Fruit fly (Drosophila melanogaster): ENCODE data around the gene CG34007.

CG34007 gene

DNA sequence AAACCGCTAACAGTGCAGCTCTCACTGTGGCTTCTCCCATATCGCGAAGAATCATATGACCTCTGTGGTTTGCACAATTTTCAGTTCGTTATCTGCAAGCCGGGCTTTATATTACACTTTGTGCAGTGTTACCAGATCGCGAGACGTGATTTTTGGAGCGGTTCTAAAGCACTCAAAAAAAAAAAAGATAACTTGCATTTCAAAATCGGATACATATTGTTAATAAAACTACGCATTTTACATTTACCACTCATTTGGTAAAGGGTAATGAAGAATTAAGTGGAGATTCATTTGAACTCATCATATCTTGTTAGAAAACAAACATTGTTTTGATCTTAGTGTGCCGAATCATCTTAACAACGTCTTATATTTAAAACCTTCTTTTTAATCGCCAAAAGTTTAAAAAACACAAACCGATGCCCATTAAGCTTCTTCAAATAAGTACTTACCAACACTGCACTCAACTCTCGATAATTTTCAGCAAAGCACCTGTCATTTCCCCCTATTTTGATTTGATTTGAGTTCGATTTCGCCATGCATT is 31.4 kb upstream of the CG34007 start, which contains the start of gene CG2493 (continued):
- TF ChIP-seq CG17328 (GFP tag; IDR thresholded peaks at IDR 0.05) (no peak), CG13123 (GFP tag; optimal IDR thresholded peaks at IDR 0.05) (no peak), Ets97D (GFP tag; optimal IDR thresholded peaks at IDR 0.05) (peak; percentile 44), ap (GFP tag; IDR thresholded peaks at IDR 0.05) (no peak), trh (GFP tag; optimal IDR thresholded peaks at IDR 0.05) (no peak), CG3065 (GFP tag; optimal IDR thresholded peaks at IDR 0.05) (no peak), CG15696 (tag; optimal IDR thresholded peaks at IDR 0.05) (peak; percentile 26), CG30403 (GFP tag; optimal IDR thresholded peaks at IDR 0.05) (peak; percentile 5), sd (tag; optimal IDR thresholded peaks at IDR 0.05) (no peak), Hr51 (GFP tag; optimal IDR thresholded peaks at IDR 0.05) (no peak), CG7987 (GFP tag; optimal IDR thresholded peaks at IDR 0.05) (no peak), sisA (GFP tag; IDR thresholded peaks at IDR 0.05) (no peak), CG34422 (GFP tag; IDR thresholded peaks at IDR 0.05) (0 out of 3 replicates have a peak, but pooled peaks have one; percentile 39), CG6813 (GFP tag; optimal IDR thresholded peaks at IDR 0.05) (no peak), MBD-R2 (GFP tag; IDR thresholded peaks at IDR 0.05) (0 out of 2 replicates have a peak, but pooled peaks have one; percentile 45), Spps (tag; optimal IDR thresholded peaks at IDR 0.05) (peak; percentile 5), CG3726 (GFP tag; IDR thresholded peaks at IDR 0.05) (no peak), eve (GFP tag; optimal IDR thresholded peaks at IDR 0.05) (no peak), CG31388 (GFP tag; optimal IDR thresholded peaks at IDR 0.05) (no peak), CG6689 (GFP tag; IDR thresholded peaks at IDR 0.05) (0 out of 2 replicates have a peak, but pooled peaks have one; percentile 26), Nf-YA (GFP tag; IDR thresholded peaks at IDR 0.05) (no peak), H2.0 (GFP tag; IDR thresholded peaks at IDR 0.05) (no peak), CG31224 (GFP tag; IDR thresholded peaks at IDR 0.05) (no peak), CG2678 (tag; optimal IDR thresholded peaks at IDR 0.05) (no peak), fd102C (GFP tag; optimal IDR thresholded peaks at IDR 0.05) (no peak), CG8924 (tag; optimal IDR thresholded peaks at IDR 0.05) (no peak), CG13894 (tag; optimal IDR thresholded peaks at IDR 0.05) (no peak), CG3995 (GFP tag; optimal IDR thresholded peaks at IDR 0.05) (peak; percentile 43), wek (GFP tag; optimal IDR thresholded peaks at IDR 0.05) (no peak), CG4854 (GFP tag; optimal IDR thresholded peaks at IDR 0.05) (no peak), lab (GFP tag; optimal IDR thresholded peaks at IDR 0.05) (peak; percentile 65), pan (optimal IDR thresholded peaks at IDR 0.05) (no peak), pan (GFP tag; optimal IDR thresholded peaks at IDR 0.05 in 1 of 2, IDR thresholded peaks at IDR 0.05 in 1 of 2) (peak in 1 of 2 experiments; percentile 52), ro (GFP tag; IDR thresholded peaks at IDR 0.05) (no peak), CG3281 (GFP tag; optimal IDR thresholded peaks at IDR 0.05) (peak; percentile 43), Ravus (GFP tag; IDR thresholded peaks at IDR 0.05) (no peak), CG30020 (tag; optimal IDR thresholded peaks at IDR 0.05) (no peak), nom (GFP tag; optimal IDR thresholded peaks at IDR 0.05) (peak; percentile 37), CG16863 (GFP tag; optimal IDR thresholded peaks at IDR 0.05) (no peak), CG8388 (GFP tag; optimal IDR thresholded peaks at IDR 0.05) (no peak), ase (GFP tag; IDR thresholded peaks at IDR 0.05) (0 out of 3 replicates have a peak, but pooled peaks have one; percentile 41), CG17829 (tag; optimal IDR thresholded peaks at IDR 0.05) (peak; percentile 57), trem (tag; optimal IDR thresholded peaks at IDR 0.05) (peak; percentile 13), Neu2 (GFP tag; optimal IDR thresholded peaks at IDR 0.05; ENCODE audit: borderline replicate concordance) (no peak), Pdp1 (GFP tag; optimal IDR thresholded peaks at IDR 0.05) (peak in 1 of 2 experiments; percentile 9), CG18599 (GFP tag; optimal IDR thresholded peaks at IDR 0.05) (peak; percentile 33), CG10979 (tag; optimal IDR thresholded peaks at IDR 0.05) (peak; percentile 48), CTCF (GFP tag; optimal IDR thresholded peaks at IDR 0.05) (no peak), tin (GFP tag; optimal IDR thresholded peaks at IDR 0.05) (peak; percentile 3), org-1 (GFP tag; optimal IDR thresholded peaks at IDR 0.05) (no peak), lmd (GFP tag; IDR thresholded peaks at IDR 0.05) (peak; percentile 20; the same call in 1 of the 2 replicates)

All from whole organism, embryonic.